Worm (Caenorhabditis elegans): Measurements from ENCODE around the gene T13F2.4.
A peak's percentile ranks its signal among the peaks of the same experiment; 100 is the strongest.

T13F2.4 gene

ce11 chrIV:9810633-9811032 lies 21.0 kb downstream of the T13F2.4 start, which contains the start of gene dct-15:
TSS of gene dct-15 (minus strand) at chrIV:9810733.
- no peak for TF ChIP-seq ref-1 (GFP tag; conservative IDR thresholded peaks at IDR 0.05)
- no peak for TF ChIP-seq ztf-23 (GFP tag; IDR thresholded peaks at IDR 0.05)
- TF ChIP-seq klf-2 (GFP tag; conservative IDR thresholded peaks at IDR 0.05), result no peak
- TF ChIP-seq T22C8.4 (GFP tag; IDR thresholded peaks at IDR 0.05), result no peak
- no peak for TF ChIP-seq tab-1 (GFP tag; IDR thresholded peaks at IDR 0.05)
- no peak for TF ChIP-seq cog-1 (tag; optimal IDR thresholded peaks at IDR 0.05)
- TF ChIP-seq med-1 (GFP tag; optimal IDR thresholded peaks at IDR 0.05; ENCODE audit: insufficient read depth), result no peak
- no peak for TF ChIP-seq ztf-29 (GFP tag; IDR thresholded peaks at IDR 0.05)
- no peak for TF ChIP-seq flt-1 (GFP tag; IDR thresholded peaks at IDR 0.05)

ce11 chrIV:9811487-9811886 lies 21.9 kb downstream of the T13F2.4 start:
- TF ChIP-seq flt-1 (GFP tag; IDR thresholded peaks at IDR 0.05) (no peak), ztf-23 (GFP tag; IDR thresholded peaks at IDR 0.05) (no peak), ztf-29 (GFP tag; IDR thresholded peaks at IDR 0.05) (no peak), med-1 (GFP tag; optimal IDR thresholded peaks at IDR 0.05; ENCODE audit: insufficient read depth) (no peak), ref-1 (GFP tag; conservative IDR thresholded peaks at IDR 0.05) (no peak), klf-2 (GFP tag; conservative IDR thresholded peaks at IDR 0.05) (no peak), tab-1 (GFP tag; IDR thresholded peaks at IDR 0.05) (no peak), T22C8.4 (GFP tag; IDR thresholded peaks at IDR 0.05) (no peak), cog-1 (tag; optimal IDR thresholded peaks at IDR 0.05) (no peak)

ce11 chrIV:9815432-9815831 lies 25.8 kb downstream of the T13F2.4 start, which contains the start of gene egl-20:
TSS of gene egl-20 (minus strand) at chrIV:9815532.
- no peak for TF ChIP-seq T22C8.4 (GFP tag; IDR thresholded peaks at IDR 0.05)
- no peak for TF ChIP-seq ref-1 (GFP tag; conservative IDR thresholded peaks at IDR 0.05)
- no peak for TF ChIP-seq cog-1 (tag; optimal IDR thresholded peaks at IDR 0.05)
- TF ChIP-seq ztf-23 (GFP tag; IDR thresholded peaks at IDR 0.05), result no peak
- TF ChIP-seq ztf-29 (GFP tag; IDR thresholded peaks at IDR 0.05), result no peak
- TF ChIP-seq klf-2 (GFP tag; conservative IDR thresholded peaks at IDR 0.05), result no peak
- TF ChIP-seq flt-1 (GFP tag; IDR thresholded peaks at IDR 0.05), result no peak
- TF ChIP-seq tab-1 (GFP tag; IDR thresholded peaks at IDR 0.05), result no peak
- TF ChIP-seq med-1 (GFP tag; optimal IDR thresholded peaks at IDR 0.05; ENCODE audit: insufficient read depth), result no peak

- TF ChIP-seq tab-1 (GFP tag; IDR thresholded peaks at IDR 0.05) (no peak), ref-1 (GFP tag; conservative IDR thresholded peaks at IDR 0.05) (no peak), med-1 (GFP tag; optimal IDR thresholded peaks at IDR 0.05; ENCODE audit: insufficient read depth) (no peak), flt-1 (GFP tag; IDR thresholded peaks at IDR 0.05) (no peak), T22C8.4 (GFP tag; IDR thresholded peaks at IDR 0.05) (no peak), cog-1 (tag; optimal IDR thresholded peaks at IDR 0.05) (no peak), ztf-23 (GFP tag; IDR thresholded peaks at IDR 0.05) (no peak), ztf-29 (GFP tag; IDR thresholded peaks at IDR 0.05) (no peak), klf-2 (GFP tag; conservative IDR thresholded peaks at IDR 0.05) (no peak)
Observed at ce11 chrIV:9821621-9822020, 32.0 kb downstream of the T13F2.4 start, which contains the start of gene col-123. TSS of gene col-123 (plus strand) at chrIV:9821921.

ce11 chrIV:9822585-9822984 lies 33.0 kb downstream of the T13F2.4 start:
- TF ChIP-seq cog-1 (tag; optimal IDR thresholded peaks at IDR 0.05), result no peak
- no peak for TF ChIP-seq T22C8.4 (GFP tag; IDR thresholded peaks at IDR 0.05)
- no peak for TF ChIP-seq tab-1 (GFP tag; IDR thresholded peaks at IDR 0.05)
- no peak for TF ChIP-seq flt-1 (GFP tag; IDR thresholded peaks at IDR 0.05)

- TF ChIP-seq tab-1 (GFP tag; IDR thresholded peaks at IDR 0.05) (no peak), flt-1 (GFP tag; IDR thresholded peaks at IDR 0.05) (no peak), klf-2 (GFP tag; conservative IDR thresholded peaks at IDR 0.05) (no peak), ztf-23 (GFP tag; IDR thresholded peaks at IDR 0.05) (no peak), cog-1 (tag; optimal IDR thresholded peaks at IDR 0.05) (no peak), ztf-29 (GFP tag; IDR thresholded peaks at IDR 0.05) (no peak), ref-1 (GFP tag; conservative IDR thresholded peaks at IDR 0.05) (no peak), med-1 (GFP tag; optimal IDR thresholded peaks at IDR 0.05; ENCODE audit: insufficient read depth) (no peak), T22C8.4 (GFP tag; IDR thresholded peaks at IDR 0.05) (no peak)
Observed at ce11 chrIV:9824480-9824879, 34.9 kb downstream of the T13F2.4 start, which contains the start of gene catp-6. TSS of gene catp-6 (minus strand) at chrIV:9824580.

- TF ChIP-seq flt-1 (GFP tag; IDR thresholded peaks at IDR 0.05), result no peak
- no peak for TF ChIP-seq ztf-23 (GFP tag; IDR thresholded peaks at IDR 0.05)
- TF ChIP-seq cog-1 (tag; optimal IDR thresholded peaks at IDR 0.05), result no peak
- TF ChIP-seq ztf-29 (GFP tag; IDR thresholded peaks at IDR 0.05), result peak; percentile 64; the same call in 1 of the 2 replicates
- TF ChIP-seq med-1 (GFP tag; optimal IDR thresholded peaks at IDR 0.05; ENCODE audit: insufficient read depth), result no peak
- no peak for TF ChIP-seq klf-2 (GFP tag; conservative IDR thresholded peaks at IDR 0.05)
Observed at ce11 chrIV:9825196-9825744, 35.7 kb downstream of the T13F2.4 start, which contains the start of gene mtr-4. TSS of gene mtr-4 (plus strand) at chrIV:9825694.

ce11 chrIV:9832586-9832985 lies 43.0 kb downstream of the T13F2.4 start, which contains the start of gene kin-21:
TSS of gene kin-21 (plus strand) at chrIV:9832886.
- TF ChIP-seq ref-1 (GFP tag; conservative IDR thresholded peaks at IDR 0.05) (no peak), ztf-29 (GFP tag; IDR thresholded peaks at IDR 0.05) (no peak), med-1 (GFP tag; optimal IDR thresholded peaks at IDR 0.05; ENCODE audit: insufficient read depth) (no peak), flt-1 (GFP tag; IDR thresholded peaks at IDR 0.05) (no peak), cog-1 (tag; optimal IDR thresholded peaks at IDR 0.05) (no peak), ztf-23 (GFP tag; IDR thresholded peaks at IDR 0.05) (no peak), T22C8.4 (GFP tag; IDR thresholded peaks at IDR 0.05) (no peak), tab-1 (GFP tag; IDR thresholded peaks at IDR 0.05) (no peak), klf-2 (GFP tag; conservative IDR thresholded peaks at IDR 0.05) (no peak)

- TF ChIP-seq tab-1 (GFP tag; IDR thresholded peaks at IDR 0.05), result no peak
- no peak for TF ChIP-seq klf-2 (GFP tag; conservative IDR thresholded peaks at IDR 0.05)
- no peak for TF ChIP-seq ztf-23 (GFP tag; IDR thresholded peaks at IDR 0.05)
- TF ChIP-seq ztf-29 (GFP tag; IDR thresholded peaks at IDR 0.05), result no peak
- no peak for TF ChIP-seq flt-1 (GFP tag; IDR thresholded peaks at IDR 0.05)
- no peak for TF ChIP-seq cog-1 (tag; optimal IDR thresholded peaks at IDR 0.05)
- TF ChIP-seq med-1 (GFP tag; optimal IDR thresholded peaks at IDR 0.05; ENCODE audit: insufficient read depth), result no peak
- no peak for TF ChIP-seq ref-1 (GFP tag; conservative IDR thresholded peaks at IDR 0.05)
- no peak for TF ChIP-seq T22C8.4 (GFP tag; IDR thresholded peaks at IDR 0.05)
Observed at ce11 chrIV:9833337-9833736, 43.7 kb downstream of the T13F2.4 start.

Data from whole organism, midembryonic.